Worm (Caenorhabditis elegans) whole organism, L4 larva: ENCODE measurements around the gene faah-2.

Experiments
- F44E2.7 ChIP-seq: fragments of 200-800 bp; sonication (Bioruptor generic); IDR thresholded peaks from 2 replicates; pipeline ENCODE4 v2.1.2; 2022; ENCODE audit warnings: missing genetic modification characterization, missing compliant biosample characterization
- F49E8.2 ChIP-seq: sonication (generic microtip); optimal IDR thresholded peaks from 2 replicates; lab custom pipeline; 2016; ENCODE audit warnings: missing compliant biosample characterization, mild to moderate bottlenecking, missing genetic modification characterization, borderline replicate concordance
- Y105C5A.15 ChIP-seq: fragments of 200-800 bp; sonication (Bioruptor generic); IDR thresholded peaks from 2 replicates; pipeline ENCODE4 v1.3.6; 2022; ENCODE audit warnings: missing genetic modification characterization, missing compliant biosample characterization
- Y5F2A.4 ChIP-seq: fragments of 200-800 bp; sonication (Bioruptor generic); optimal IDR thresholded peaks from 2 replicates; lab custom pipeline; 2018; ENCODE audit warnings: mild to moderate bottlenecking, missing genetic modification characterization, missing compliant biosample characterization
- aha-1 ChIP-seq: fragments of 150-350 bp; peaks from one replicate; lab custom pipeline; 2014; ENCODE audit warnings: missing biosample characterization, missing genetic modification characterization
- aly-2 ChIP-seq: sonication (generic microtip); optimal IDR thresholded peaks from 2 replicates; lab custom pipeline; 2018; ENCODE audit warnings: missing biosample characterization, missing genetic modification characterization
- arid-1 ChIP-seq: fragments of 200-800 bp; sonication (Bioruptor generic); conservative IDR thresholded peaks from 2 replicates; pipeline ENCODE4 v1.3.6; 2022; ENCODE audit warnings: missing genetic modification reagents, missing genetic modification characterization, missing compliant biosample characterization
- attf-4 ChIP-seq: sonication (generic microtip); optimal IDR thresholded peaks from 3 replicates; lab custom pipeline; 2017; ENCODE audit warnings: missing biosample characterization, missing genetic modification characterization
- ceh-20 ChIP-seq: fragments of 200-800 bp; sonication (Bioruptor generic); IDR thresholded peaks from 2 replicates; pipeline ENCODE4 v1.3.6; 2022; ENCODE audit warnings: missing genetic modification reagents, missing genetic modification characterization, missing compliant biosample characterization
- ceh-44 ChIP-seq: fragments of 200-800 bp; sonication (Bioruptor generic); IDR thresholded peaks from 2 replicates; pipeline ENCODE4 v1.3.6; 2022; ENCODE audit warnings: missing genetic modification reagents, missing genetic modification characterization, missing compliant biosample characterization
- ces-1 ChIP-seq: fragments of 150-350 bp; sonication (generic microtip); optimal IDR thresholded peaks from 4 replicates; lab custom pipeline; 2014; ENCODE audit warnings: missing biosample characterization, missing genetic modification reagents, missing genetic modification characterization
- daf-12 ChIP-seq: fragments of 150-350 bp; optimal IDR thresholded peaks from 2 replicates; lab custom pipeline; 2014; ENCODE audit warnings: missing biosample characterization, missing genetic modification reagents, missing genetic modification characterization
- dmd-9 ChIP-seq: fragments of 200-800 bp; sonication (Bioruptor generic); IDR thresholded peaks from 2 replicates; pipeline ENCODE4 v1.3.6; 2022; ENCODE audit warnings: missing genetic modification reagents, missing genetic modification characterization, missing compliant biosample characterization
- egl-43 ChIP-seq: fragments of 200-800 bp; sonication (Bioruptor generic); IDR thresholded peaks from 2 replicates; pipeline ENCODE4 v1.3.6; 2022; ENCODE audit warnings: missing genetic modification reagents, missing genetic modification characterization, missing compliant biosample characterization
- fkh-10 ChIP-seq: fragments of 150-350 bp; optimal IDR thresholded peaks from 2 replicates; lab custom pipeline; 2014; ENCODE audit warnings: missing biosample characterization, missing genetic modification reagents, missing genetic modification characterization
- fos-1 ChIP-seq: fragments of 150-350 bp; optimal IDR thresholded peaks from 2 replicates; lab custom pipeline; 2014; ENCODE audit warnings: missing biosample characterization, missing genetic modification characterization
- hif-1 ChIP-seq, 2 experiments: sonication (generic microtip); optimal IDR thresholded peaks; 2 replicates each; lab custom pipeline; 2016 to 2017; ENCODE audit warnings: missing compliant biosample characterization in 2 of 2, missing genetic modification characterization in 2 of 2, missing genetic modification reagents in 2 of 2, missing genotype in 2 of 2, mild to moderate bottlenecking in 1 of 2
- hlh-11 ChIP-seq: fragments of 200-800 bp; sonication (Bioruptor generic); optimal IDR thresholded peaks from 2 replicates; lab custom pipeline; 2018; ENCODE audit warnings: mild to moderate bottlenecking, missing genetic modification characterization, missing compliant biosample characterization
- hlh-30 ChIP-seq: sonication (generic microtip); optimal IDR thresholded peaks from 2 replicates; lab custom pipeline; 2017; ENCODE audit warnings: antibody characterized with exemption, mild to moderate bottlenecking, missing genetic modification characterization, missing compliant biosample characterization; ENCODE audit not compliant: insufficient read depth
- hmg-1.1 ChIP-seq: fragments of 200-800 bp; sonication (Bioruptor generic); IDR thresholded peaks from 2 replicates; pipeline ENCODE4 v1.3.6; 2022; ENCODE audit warnings: missing genetic modification reagents, missing genetic modification characterization, missing compliant biosample characterization
- madf-5 ChIP-seq, 2 experiments: fragments of 200-800 bp; sonication (Bioruptor generic); IDR thresholded peaks; 2 replicates each; pipeline ENCODE4 v1.3.6; 2022; ENCODE audit warnings: missing compliant biosample characterization in 2 of 2, missing genetic modification characterization in 2 of 2
- madf-9 ChIP-seq: fragments of 200-800 bp; sonication (Bioruptor generic); conservative IDR thresholded peaks from 2 replicates; pipeline ENCODE4 v1.3.6; 2022; ENCODE audit warnings: missing genetic modification reagents, missing genetic modification characterization, missing compliant biosample characterization
- mep-1 ChIP-seq: fragments of 150-350 bp; sonication (generic microtip); optimal IDR thresholded peaks from 3 replicates; lab custom pipeline; 2014; ENCODE audit warnings: missing biosample characterization, missing genetic modification characterization
- mxl-3 ChIP-seq: fragments of 200-800 bp; sonication (Bioruptor generic); optimal IDR thresholded peaks from 2 replicates; lab custom pipeline; 2018; ENCODE audit warnings: mild to moderate bottlenecking, missing genetic modification characterization, missing compliant biosample characterization
- nhr-237 ChIP-seq: sonication (generic microtip); optimal IDR thresholded peaks from 2 replicates; lab custom pipeline; 2017; ENCODE audit warnings: missing biosample characterization, missing genetic modification characterization
- nhr-42 ChIP-seq: fragments of 200-800 bp; sonication (Bioruptor generic); IDR thresholded peaks from 2 replicates; pipeline ENCODE4 v1.3.6; 2022; ENCODE audit warnings: missing genetic modification characterization, missing compliant biosample characterization
- pha-4 ChIP-seq, 2 experiments: fragments of 150-350 bp in 1 of 2; fragments of 200-800 bp in 1 of 2; sonication (Bioruptor generic) in 1 of 2; IDR thresholded peaks in 1 of 2; optimal IDR thresholded peaks in 1 of 2; 2 replicates each; pipeline versions ENCODE4 v1.3.6 to Lab custom; 2014 to 2022; ENCODE audit warnings: missing genetic modification characterization in 2 of 2, missing genetic modification reagents in 2 of 2, missing biosample characterization in 1 of 2, missing compliant biosample characterization in 1 of 2
- set-16 ChIP-seq: fragments of 200-800 bp; sonication (Bioruptor generic); IDR thresholded peaks from 2 replicates; pipeline ENCODE4 v1.3.6; 2022; ENCODE audit warnings: missing genetic modification reagents, missing genetic modification characterization, missing compliant biosample characterization
- spr-3 ChIP-seq: fragments of 200-800 bp; sonication (Bioruptor generic); optimal IDR thresholded peaks from 2 replicates; lab custom pipeline; 2018; ENCODE audit warnings: mild to moderate bottlenecking, missing genetic modification characterization, missing compliant biosample characterization
- unc-62 ChIP-seq, 3 experiments: fragments of 150-350 bp in 1 of 3; sonication (generic microtip); optimal IDR thresholded peaks in 2 of 3; peaks in 1 of 3; 1 replicate in 1 of 3; 2 replicates in 2 of 3; lab custom pipeline; 2014 to 2017; ENCODE audit warnings: missing biosample characterization in 3 of 3, missing genetic modification characterization in 3 of 3, missing genetic modification reagents in 3 of 3, missing genotype in 1 of 3
- vab-7 ChIP-seq: fragments of 200-800 bp; sonication (Bioruptor generic); IDR thresholded peaks from 2 replicates; pipeline ENCODE4 v1.3.6; 2022; ENCODE audit warnings: missing genetic modification reagents, missing genetic modification characterization, missing compliant biosample characterization
- zip-2 ChIP-seq: fragments of 150-350 bp; optimal IDR thresholded peaks from 2 replicates; lab custom pipeline; 2014; ENCODE audit warnings: missing biosample characterization, missing genetic modification characterization

faah-2 gene

ce11 chrIV:8188421-8189112, 36.3 kb downstream of the faah-2 start:
- TF ChIP-seq aha-1 (tag; lab: Kevin White, UChicago) (peak; percentile 58), arid-1 (0 out of 2 replicates have a peak, but pooled peaks have one; percentile 17), attf-4 (tag; lab: Kevin White, UChicago) (no peak), Y105C5A.15 (GFP tag; lab: Robert Waterston, UW) (peak; percentile 7; the same call in 1 of the 2 replicates), madf-9 (GFP tag; lab: Robert Waterston, UW) (no peak), Y5F2A.4 (no peak), unc-62 (GFP tag; optimal IDR thresholded peaks at IDR 0.05 in 1 of 2; lab: Kevin White, UChicago) (peak in 1 of 2 experiments; percentile 98), unc-62 (tag; optimal IDR thresholded peaks at IDR 0.05; lab: Kevin White, UChicago) (no peak)

DNA sequence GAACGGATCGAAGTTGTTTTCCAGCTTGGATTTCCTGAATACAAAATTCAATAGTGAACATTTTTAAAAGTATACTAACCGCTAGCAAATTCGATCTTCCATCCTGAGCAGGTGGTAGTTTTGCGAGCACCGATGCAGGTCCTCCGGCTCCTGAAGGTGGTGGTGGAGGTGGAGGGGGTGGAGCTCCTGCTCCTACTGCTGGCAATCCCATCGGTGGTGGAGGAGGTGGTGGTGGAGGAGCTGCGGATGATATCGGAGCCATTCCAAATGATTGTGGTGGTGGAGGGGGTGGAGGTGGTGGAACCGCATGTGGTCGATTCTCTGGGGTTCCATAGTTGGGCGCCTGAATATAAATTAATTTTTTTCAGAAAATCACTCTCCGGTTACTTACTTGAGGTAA, 37.4 kb downstream of the faah-2 start:
- no peak for TF ChIP-seq dmd-9 (GFP tag; lab: Robert Waterston, UW)
- no peak for TF ChIP-seq vab-7
- TF ChIP-seq hmg-1.1 = no peak
- TF ChIP-seq nhr-42 (GFP tag; lab: Robert Waterston, UW) = no peak
- TF ChIP-seq egl-43 = no peak
- TF ChIP-seq set-16 (GFP tag; lab: Robert Waterston, UW) = peak; percentile 95
- TF ChIP-seq zip-2 (tag; lab: Kevin White, UChicago) = no peak
- no peak for TF ChIP-seq mxl-3 (GFP tag; lab: Kevin White, UChicago)
- no peak for TF ChIP-seq madf-5 (GFP tag; IDR thresholded peaks at IDR 0.05; lab: Robert Waterston, UW)
- TF ChIP-seq mep-1 = no peak
- no peak for TF ChIP-seq fkh-10
- no peak for TF ChIP-seq ces-1 (GFP tag; lab: Kevin White, UChicago)
- TF ChIP-seq unc-62 (GFP tag; optimal IDR thresholded peaks at IDR 0.05 in 1 of 2; lab: Kevin White, UChicago) = peak in 1 of 2 experiments; percentile 6
- no peak for TF ChIP-seq unc-62 (tag; optimal IDR thresholded peaks at IDR 0.05; lab: Kevin White, UChicago)
- TF ChIP-seq pha-4 (GFP tag; IDR thresholded peaks at IDR 0.05; lab: Robert Waterston, UW) = 0 out of 2 replicates have a peak, but pooled peaks have one; percentile 8
- no peak for TF ChIP-seq pha-4 (tag; optimal IDR thresholded peaks at IDR 0.05; lab: Kevin White, UChicago)
- no peak for TF ChIP-seq fos-1 (tag; lab: Kevin White, UChicago)
- TF ChIP-seq daf-12 (tag; lab: Kevin White, UChicago) = no peak
- TF ChIP-seq F49E8.2 (tag; lab: Kevin White, UChicago) = no peak
- no peak for TF ChIP-seq ceh-20 (GFP tag; lab: Robert Waterston, UW)
- TF ChIP-seq madf-9 (GFP tag; lab: Robert Waterston, UW) = no peak
- TF ChIP-seq F44E2.7 = no peak
- TF ChIP-seq, all 104 proteins: peak for 3

DNA sequence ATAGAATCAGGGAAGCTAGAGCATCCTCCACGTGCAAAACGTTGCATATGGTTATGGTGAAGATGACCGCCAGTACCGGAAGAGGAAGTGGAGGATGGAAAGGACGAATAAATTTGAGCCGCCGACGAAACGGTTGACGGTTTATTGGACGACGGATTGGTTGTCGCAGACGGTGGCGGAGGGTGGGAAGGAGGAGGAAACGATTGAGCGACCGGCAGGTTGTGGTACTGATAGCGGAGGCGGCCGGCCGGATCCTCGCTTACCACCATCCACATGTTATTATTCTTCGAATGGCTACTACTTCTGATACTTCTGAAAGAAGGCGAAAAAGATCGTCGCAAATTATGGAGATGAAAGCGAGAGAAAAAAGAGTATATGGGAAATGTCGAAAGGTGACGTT, 40.6 kb downstream of the faah-2 start:
- TF ChIP-seq spr-3 (GFP tag; lab: Kevin White, UChicago) (no peak), aly-2 (no peak), hlh-30 (no peak), aha-1 (tag; lab: Kevin White, UChicago) (peak; percentile 45), ceh-44 (no peak), nhr-237 (tag; lab: Kevin White, UChicago) (no peak), set-16 (GFP tag; lab: Robert Waterston, UW) (peak; percentile 66)
- TF ChIP-seq, all 104 proteins: peak for 2

DNA sequence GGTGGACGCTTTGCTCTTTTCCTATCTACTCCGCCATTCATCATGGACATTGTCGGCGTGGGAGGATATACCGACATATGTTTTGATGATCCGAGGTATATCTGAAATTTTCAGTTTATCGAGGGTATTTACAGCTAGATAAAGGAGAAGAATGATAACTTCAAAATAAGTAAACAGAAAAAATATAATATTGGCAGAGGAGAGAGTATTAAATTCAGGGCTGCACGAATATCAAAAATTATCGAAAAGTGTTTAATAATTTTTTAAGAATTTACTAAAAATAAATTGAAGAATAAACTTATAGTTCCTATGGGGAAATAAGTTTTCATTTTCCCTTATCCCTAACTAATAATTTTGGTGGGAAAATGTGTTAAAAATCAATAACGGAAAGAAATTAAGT, 46.6 kb downstream of the faah-2 start, which contains the start of gene wsp-1:
TSS of gene wsp-1 (minus strand) at position 101 of the 400 bp plus-strand sequence.
- TF ChIP-seq attf-4 (tag; lab: Kevin White, UChicago) (no peak), hif-1 (tag; optimal IDR thresholded peaks at IDR 0.05; lab: Kevin White, UChicago) (no peak)

ce11 chrIV:8199274-8199673, 47.0 kb downstream of the faah-2 start:
- TF ChIP-seq hlh-11 (tag; lab: Kevin White, UChicago) (no peak), unc-62 (GFP tag; optimal IDR thresholded peaks at IDR 0.05 in 1 of 2; lab: Kevin White, UChicago) (peak in 1 of 2 experiments; percentile 86), unc-62 (tag; optimal IDR thresholded peaks at IDR 0.05; lab: Kevin White, UChicago) (no peak)
